Worm (Caenorhabditis elegans) whole organism, L1 larva: ENCODE data around the gene W04E12.4.

Source experiments
- ama-1 ChIP-seq: fragments of 150-350 bp; optimal IDR thresholded peaks from 2 replicates; lab custom pipeline; 2014
- ceh-63 ChIP-seq: fragments of 200-800 bp; sonication (Bioruptor generic); optimal IDR thresholded peaks from 2 replicates; lab custom pipeline; 2018; ENCODE audit warnings: mild to moderate bottlenecking, missing genetic modification characterization, missing compliant biosample characterization
- fkh-10 ChIP-seq: sonication (generic microtip); optimal IDR thresholded peaks from 2 replicates; lab custom pipeline; 2017; ENCODE audit warnings: missing biosample characterization, missing genetic modification reagents, missing genetic modification characterization
- lin-14 ChIP-seq: fragments of 200-800 bp; sonication (Bioruptor generic); optimal IDR thresholded peaks from 2 replicates; lab custom pipeline; 2018; ENCODE audit warnings: mild to moderate bottlenecking, missing genetic modification characterization, moderate library complexity, missing compliant biosample characterization
- nhr-12 ChIP-seq: sonication (generic microtip); optimal IDR thresholded peaks from 2 replicates; lab custom pipeline; 2017; ENCODE audit warnings: missing biosample characterization, missing genetic modification characterization
- skn-1 ChIP-seq: fragments of 150-350 bp; optimal IDR thresholded peaks from 2 replicates; lab custom pipeline; 2014; ENCODE audit warnings: missing biosample characterization, missing genetic modification characterization
- snpc-4 ChIP-seq: fragments of 150-350 bp; optimal IDR thresholded peaks from 2 replicates; lab custom pipeline; 2014; ENCODE audit warnings: missing biosample characterization, missing genetic modification characterization
- unc-62 ChIP-seq: fragments of 150-350 bp; optimal IDR thresholded peaks from 2 replicates; lab custom pipeline; 2014; ENCODE audit warnings: missing biosample characterization, missing genetic modification reagents, missing genetic modification characterization
- ztf-4 ChIP-seq: fragments of 150-350 bp; optimal IDR thresholded peaks from 2 replicates; lab custom pipeline; 2014; ENCODE audit warnings: missing biosample characterization, missing genetic modification characterization

- no peak for TF ChIP-seq lin-14 (GFP tag; lab: Kevin White, UChicago)
- TF ChIP-seq ztf-4 (tag; lab: Kevin White, UChicago), result no peak
- no peak for TF ChIP-seq snpc-4 (tag; lab: Kevin White, UChicago)
- TF ChIP-seq nhr-12 (tag; lab: Kevin White, UChicago), result no peak
- TF ChIP-seq unc-62 (GFP tag; lab: Kevin White, UChicago), result no peak
- no peak for TF ChIP-seq fkh-10 (GFP tag; lab: Kevin White, UChicago)
- TF ChIP-seq ama-1, result no peak
- no peak for TF ChIP-seq ceh-63
- TF ChIP-seq skn-1 (tag; lab: Kevin White, UChicago), result no peak
Measured at ce11 chrV:19708849-19709248, 34.6 kb upstream of the W04E12.4 start, which contains the start of gene srv-3.
